Worm (Caenorhabditis elegans) whole organism, young adult: ENCODE results near the gene bud-31.

Experiments used
- B0019.2 ChIP-seq: fragments of 200-800 bp; sonication (Bioruptor generic); conservative IDR thresholded peaks from 2 replicates; pipeline ENCODE4 v1.3.6; 2022; ENCODE audit warnings: missing genetic modification reagents, missing genetic modification characterization, missing compliant biosample characterization
- B0261.1 ChIP-seq: sonication (generic microtip); optimal IDR thresholded peaks from 2 replicates; lab custom pipeline; 2016; ENCODE audit warnings: mild to moderate bottlenecking, missing genetic modification characterization, moderate library complexity, missing compliant biosample characterization
- C06A6.2 ChIP-seq: fragments of 200-800 bp; sonication (Bioruptor generic); conservative IDR thresholded peaks from 2 replicates; pipeline ENCODE4 v1.3.6; 2022; ENCODE audit warnings: missing genetic modification characterization, missing compliant biosample characterization
- F55B11.4 ChIP-seq: sonication (generic microtip); optimal IDR thresholded peaks from 2 replicates; lab custom pipeline; 2016; ENCODE audit warnings: missing compliant biosample characterization, missing genetic modification characterization, borderline replicate concordance; ENCODE audit not compliant: insufficient read depth
- F57A8.1 ChIP-seq: fragments of 200-800 bp; sonication (Bioruptor generic); optimal IDR thresholded peaks from 2 replicates; lab custom pipeline; 2018; ENCODE audit warnings: mild to moderate bottlenecking, missing genetic modification characterization, moderate library complexity, missing compliant biosample characterization
- K11D2.4 ChIP-seq: fragments of 200-800 bp; sonication (Bioruptor generic); IDR thresholded peaks from 2 replicates; pipeline ENCODE4 v1.3.6; 2022; ENCODE audit warnings: missing genetic modification reagents, missing genetic modification characterization, missing compliant biosample characterization
- T26A5.8 ChIP-seq: sonication (generic microtip); optimal IDR thresholded peaks from 2 replicates; lab custom pipeline; 2016; ENCODE audit warnings: missing genetic modification characterization, missing compliant biosample characterization
- Y53F4B.3 ChIP-seq: fragments of 200-800 bp; sonication (Bioruptor generic); IDR thresholded peaks from 2 replicates; pipeline ENCODE4 v1.3.6; 2022; ENCODE audit warnings: missing genetic modification reagents, missing genetic modification characterization, missing compliant biosample characterization
- Y79H2A.3 ChIP-seq: fragments of 200-800 bp; sonication (Bioruptor generic); conservative IDR thresholded peaks from 2 replicates; pipeline ENCODE4 v1.3.6; 2022; ENCODE audit warnings: missing genetic modification reagents, missing genetic modification characterization, missing compliant biosample characterization
- atf-7 ChIP-seq: sonication (generic microtip); optimal IDR thresholded peaks from 2 replicates; lab custom pipeline; 2017; ENCODE audit warnings: mild to moderate bottlenecking, missing genetic modification characterization, missing compliant biosample characterization
- athp-1 ChIP-seq: sonication (generic microtip); optimal IDR thresholded peaks from 2 replicates; lab custom pipeline; 2017; ENCODE audit warnings: mild to moderate bottlenecking, missing genetic modification characterization, missing compliant biosample characterization
- attf-3 ChIP-seq: fragments of 200-800 bp; sonication (Bioruptor generic); conservative IDR thresholded peaks from 2 replicates; pipeline ENCODE4 v1.3.6; 2022; ENCODE audit warnings: missing genetic modification reagents, missing genetic modification characterization, missing compliant biosample characterization
- bed-1 ChIP-seq: fragments of 200-800 bp; sonication (Bioruptor generic); IDR thresholded peaks from 2 replicates; pipeline ENCODE4 v1.3.6; 2022; ENCODE audit warnings: missing genetic modification reagents, missing genetic modification characterization, missing compliant biosample characterization
- bed-2 ChIP-seq: fragments of 200-800 bp; sonication (Bioruptor generic); IDR thresholded peaks from 2 replicates; pipeline ENCODE4 v1.3.6; 2022; ENCODE audit warnings: missing genetic modification reagents, missing genetic modification characterization, missing compliant biosample characterization
- ceh-27 ChIP-seq: fragments of 200-800 bp; sonication (Bioruptor generic); optimal IDR thresholded peaks from 2 replicates; lab custom pipeline; 2018; ENCODE audit warnings: mild to moderate bottlenecking, missing genetic modification characterization, moderate library complexity, missing compliant biosample characterization
- die-1 ChIP-seq: sonication (generic microtip); optimal IDR thresholded peaks from 2 replicates; lab custom pipeline; 2016; ENCODE audit warnings: missing genotype, mild to moderate bottlenecking, missing genetic modification characterization, missing compliant biosample characterization
- dox-1 ChIP-seq: fragments of 200-800 bp; sonication (Bioruptor generic); IDR thresholded peaks from 2 replicates; pipeline ENCODE4 v1.3.6; 2022; ENCODE audit warnings: missing genetic modification reagents, missing genetic modification characterization, missing compliant biosample characterization
- egl-44 ChIP-seq: fragments of 200-800 bp; sonication (Bioruptor generic); IDR thresholded peaks from 2 replicates; pipeline ENCODE4 v1.3.6; 2022; ENCODE audit warnings: missing genetic modification reagents, missing genetic modification characterization, missing compliant biosample characterization
- egrh-3 ChIP-seq: fragments of 200-800 bp; sonication (Bioruptor generic); IDR thresholded peaks from 2 replicates; pipeline ENCODE4 v1.3.6; 2022; ENCODE audit warnings: missing genetic modification reagents, missing genetic modification characterization, missing compliant biosample characterization
- ekl-4 ChIP-seq: fragments of 200-800 bp; sonication (Bioruptor generic); IDR thresholded peaks from 2 replicates; pipeline ENCODE4 v1.3.6; 2022; ENCODE audit warnings: missing genetic modification reagents, missing genetic modification characterization, missing compliant biosample characterization
- fkh-3 ChIP-seq: sonication (generic microtip); optimal IDR thresholded peaks from 2 replicates; lab custom pipeline; 2016; ENCODE audit warnings: mild to moderate bottlenecking, missing genetic modification characterization, missing compliant biosample characterization
- gei-17 ChIP-seq: fragments of 200-800 bp; sonication (Bioruptor generic); optimal IDR thresholded peaks from 2 replicates; lab custom pipeline; 2018; ENCODE audit warnings: mild to moderate bottlenecking, missing genetic modification characterization, missing compliant biosample characterization
- him-1 ChIP-seq: sonication (generic microtip); optimal IDR thresholded peaks from 2 replicates; lab custom pipeline; 2016; ENCODE audit warnings: missing genotype, missing genetic modification reagents, missing genetic modification characterization, missing compliant biosample characterization
- madf-6 ChIP-seq: fragments of 200-800 bp; sonication (Bioruptor generic); IDR thresholded peaks from 2 replicates; pipeline ENCODE4 v1.3.6; 2022; ENCODE audit warnings: missing genetic modification reagents, missing genetic modification characterization, missing compliant biosample characterization
- madf-8 ChIP-seq: fragments of 200-800 bp; sonication (Bioruptor generic); conservative IDR thresholded peaks from 2 replicates; pipeline ENCODE4 v1.3.6; 2022; ENCODE audit warnings: missing genetic modification reagents, missing genetic modification characterization, missing compliant biosample characterization
- mel-28 ChIP-seq: sonication (generic microtip); optimal IDR thresholded peaks from 2 replicates; lab custom pipeline; 2016; ENCODE audit warnings: borderline replicate concordance, mild to moderate bottlenecking, missing genetic modification characterization, missing compliant biosample characterization
- nfya-1 ChIP-seq: sonication (generic microtip); optimal IDR thresholded peaks from 2 replicates; lab custom pipeline; 2017; ENCODE audit warnings: antibody characterized with exemption, missing compliant biosample characterization, missing genetic modification characterization, borderline replicate concordance; ENCODE audit not compliant: insufficient read depth
- nhr-80 ChIP-seq: sonication (generic microtip); optimal IDR thresholded peaks from 2 replicates; lab custom pipeline; 2016; ENCODE audit warnings: missing genetic modification characterization, missing compliant biosample characterization
- pha-4 ChIP-seq: fragments of 150-350 bp; sonication (generic microtip); optimal IDR thresholded peaks from 2 replicates; lab custom pipeline; 2014; ENCODE audit warnings: missing biosample characterization, missing genetic modification reagents, missing genetic modification characterization
- rcor-1 ChIP-seq: fragments of 200-800 bp; sonication (Bioruptor generic); IDR thresholded peaks from 2 replicates; pipeline ENCODE4 v1.3.6; 2022; ENCODE audit warnings: missing genetic modification reagents, missing genetic modification characterization, missing compliant biosample characterization
- snpc-1.1 ChIP-seq: sonication (generic microtip); optimal IDR thresholded peaks from 2 replicates; lab custom pipeline; 2017; ENCODE audit warnings: missing genetic modification characterization, mild to moderate bottlenecking, missing compliant biosample characterization, antibody characterized with exemption, moderate library complexity, missing genotype, missing genetic modification reagents; ENCODE audit not compliant: insufficient read depth
- snpc-1.3 ChIP-seq: sonication (generic microtip); optimal IDR thresholded peaks from 2 replicates; lab custom pipeline; 2017; ENCODE audit warnings: missing genetic modification characterization, mild to moderate bottlenecking, missing compliant biosample characterization, antibody characterized with exemption, moderate library complexity, missing genotype, missing genetic modification reagents; ENCODE audit not compliant: insufficient read depth
- snpc-3.4 ChIP-seq: sonication (generic microtip); optimal IDR thresholded peaks from 2 replicates; lab custom pipeline; 2017; ENCODE audit warnings: missing genetic modification characterization, mild to moderate bottlenecking, missing compliant biosample characterization, antibody characterized with exemption, moderate library complexity, missing genotype, missing genetic modification reagents
- unc-130 ChIP-seq: sonication (generic microtip); optimal IDR thresholded peaks from 2 replicates; lab custom pipeline; 2016; ENCODE audit warnings: missing genetic modification reagents, missing genetic modification characterization, missing compliant biosample characterization
- unc-62 ChIP-seq: fragments of 150-350 bp; optimal IDR thresholded peaks from 2 replicates; lab custom pipeline; 2014; ENCODE audit warnings: missing biosample characterization, missing genetic modification reagents, missing genetic modification characterization
- zim-3 ChIP-seq: sonication (generic microtip); optimal IDR thresholded peaks from 2 replicates; lab custom pipeline; 2017; ENCODE audit warnings: mild to moderate bottlenecking, missing genetic modification characterization, moderate library complexity, missing compliant biosample characterization

The bud-31 gene

ce11 chrIII:9695379-9695778 lies 938 bp downstream of the bud-31 start:
- peak; percentile 7 for TF ChIP-seq snpc-3.4 (tag; lab: Kevin White, UChicago)
- TF ChIP-seq snpc-1.1 (tag; lab: Kevin White, UChicago) = peak; percentile 25
- TF ChIP-seq unc-130 = no peak
- peak; percentile 33 for TF ChIP-seq snpc-1.3 (tag; lab: Kevin White, UChicago)

ce11 chrIII:9694474-9694873 lies 1.8 kb downstream of the bud-31 start, which contains the start of gene set-3:
Gene set-3 (minus strand): TSS chrIII:9694574.
- TF ChIP-seq bed-2 (GFP tag; lab: Robert Waterston, UW) = no peak
- TF ChIP-seq rcor-1 (GFP tag; lab: Robert Waterston, UW) = 0 out of 2 replicates have a peak, but pooled peaks have one; percentile 9
- no peak for TF ChIP-seq F55B11.4 (tag; lab: Kevin White, UChicago)

DNA sequence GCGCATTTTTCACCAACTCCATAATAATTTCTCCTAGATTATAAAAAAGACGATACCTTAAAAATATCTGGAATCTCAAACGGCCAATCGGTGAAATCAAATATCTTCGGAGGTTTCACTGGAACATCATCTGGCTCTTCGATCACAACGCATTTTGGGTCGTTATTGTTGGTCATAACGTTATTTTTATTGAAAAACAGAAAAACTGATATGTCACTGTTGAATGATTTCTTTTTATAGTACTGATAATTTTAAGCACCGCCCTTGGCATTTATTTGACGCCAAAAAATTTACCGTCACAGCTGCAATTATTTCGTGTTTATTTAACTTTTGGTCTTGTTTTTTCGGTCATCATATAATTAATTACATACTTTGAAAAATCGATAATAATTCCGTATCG lies 6.3 kb downstream of the bud-31 start, which contains the start of gene best-5:
TSS of gene best-5 (minus strand) at position 210 of the 400 bp plus-strand sequence.
- peak; percentile 8 for TF ChIP-seq nhr-80 (tag; lab: Kevin White, UChicago)
- TF ChIP-seq T26A5.8 = no peak

ce11 chrIII:9689377-9689776 lies 6.9 kb downstream of the bud-31 start:
- TF ChIP-seq ekl-4 (GFP tag; lab: Robert Waterston, UW) (no peak), gei-17 (no peak), die-1 (no peak), pha-4 (tag; lab: Kevin White, UChicago) (no peak), attf-3 (no peak), nfya-1 (tag; lab: Kevin White, UChicago) (no peak), F55B11.4 (tag; lab: Kevin White, UChicago) (no peak), egrh-3 (GFP tag; lab: Robert Waterston, UW) (no peak), dox-1 (GFP tag; lab: Robert Waterston, UW) (no peak), Y79H2A.3 (GFP tag; lab: Robert Waterston, UW) (no peak), athp-1 (tag; lab: Kevin White, UChicago) (no peak), zim-3 (tag; lab: Kevin White, UChicago) (no peak), atf-7 (no peak), C06A6.2 (GFP tag; lab: Robert Waterston, UW) (no peak), nhr-80 (tag; lab: Kevin White, UChicago) (no peak)

DNA sequence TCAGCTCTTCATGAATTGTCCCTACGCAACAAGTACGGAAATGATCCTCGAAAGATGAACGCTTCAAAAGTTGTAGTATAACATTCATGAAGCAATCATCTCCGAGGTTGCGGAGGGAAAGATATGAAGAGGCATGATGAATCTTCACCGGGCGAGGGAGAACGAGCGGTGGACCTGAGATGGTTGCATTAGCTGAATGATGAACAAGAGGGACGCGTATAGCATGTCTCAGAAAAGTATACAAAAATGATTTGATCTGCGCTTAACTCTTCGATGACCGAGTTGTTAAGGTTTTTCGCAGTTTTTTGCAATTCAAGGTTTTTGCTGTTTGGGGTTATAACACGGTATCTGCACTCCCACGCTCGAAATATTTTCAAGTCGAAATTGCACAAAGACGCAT lies 10.4 kb downstream of the bud-31 start, which contains the start of gene C07A9.10:
TSS of gene C07A9.10 (minus strand) at position 101 of the 400 bp plus-strand sequence.
- TF ChIP-seq madf-6 (GFP tag; lab: Robert Waterston, UW) = no peak
- TF ChIP-seq madf-8 = no peak
- no peak for TF ChIP-seq unc-62 (GFP tag; lab: Kevin White, UChicago)
- no peak for TF ChIP-seq B0261.1
- no peak for TF ChIP-seq bed-1 (GFP tag; lab: Robert Waterston, UW)
- TF ChIP-seq ceh-27 (GFP tag; lab: Kevin White, UChicago) = no peak
- no peak for TF ChIP-seq F55B11.4 (tag; lab: Kevin White, UChicago)
- TF ChIP-seq F57A8.1 (GFP tag; lab: Kevin White, UChicago) = no peak
- TF ChIP-seq egl-44 (GFP tag; lab: Robert Waterston, UW) = no peak
- no peak for TF ChIP-seq fkh-3
- no peak for TF ChIP-seq B0019.2 (GFP tag; lab: Robert Waterston, UW)
- TF ChIP-seq K11D2.4 (GFP tag; lab: Robert Waterston, UW) = no peak
- no peak for TF ChIP-seq mel-28
- no peak for TF ChIP-seq him-1 (tag; lab: Kevin White, UChicago)
- no peak for TF ChIP-seq Y53F4B.3 (GFP tag; lab: Robert Waterston, UW)
